Worm (Caenorhabditis elegans) whole organism, young adult: ENCODE results near the gene ttn-1.

ENCODE experiments used
- B0035.1 ChIP-seq: sonication (generic microtip); optimal IDR thresholded peaks from 2 replicates; lab custom pipeline; 2016; ENCODE audit warnings: missing genetic modification characterization, mild to moderate bottlenecking, missing compliant biosample characterization, missing genotype, missing genetic modification reagents
- B0336.3 ChIP-seq: fragments of 200-800 bp; sonication (Bioruptor generic); IDR thresholded peaks from 2 replicates; pipeline ENCODE4 v1.3.6; 2022; ENCODE audit warnings: missing genetic modification characterization, missing compliant biosample characterization
- F22D6.2 ChIP-seq: sonication (generic microtip); optimal IDR thresholded peaks from 2 replicates; lab custom pipeline; 2016; ENCODE audit warnings: mild to moderate bottlenecking, missing genetic modification characterization, missing compliant biosample characterization
- F37B4.10 ChIP-seq: fragments of 200-800 bp; sonication (Bioruptor generic); IDR thresholded peaks from 2 replicates; pipeline ENCODE4 v1.3.6; 2022; ENCODE audit warnings: missing genetic modification characterization, missing compliant biosample characterization
- F39B2.1 ChIP-seq: fragments of 200-800 bp; sonication (Bioruptor generic); IDR thresholded peaks from 2 replicates; pipeline ENCODE4 v1.3.6; 2022; ENCODE audit warnings: missing genetic modification reagents, missing genetic modification characterization, missing compliant biosample characterization
- F49E8.2 ChIP-seq: sonication (generic microtip); optimal IDR thresholded peaks from 3 replicates; lab custom pipeline; 2017; ENCODE audit warnings: missing genetic modification characterization, mild to moderate bottlenecking, missing compliant biosample characterization, antibody characterized with exemption, moderate library complexity; ENCODE audit not compliant: insufficient read depth
- F52B5.7 ChIP-seq: sonication (generic microtip); optimal IDR thresholded peaks from 2 replicates; lab custom pipeline; 2016; ENCODE audit warnings: mild to moderate bottlenecking, missing genetic modification characterization, missing compliant biosample characterization
- Y53G8AR.9 ChIP-seq: fragments of 200-800 bp; sonication (Bioruptor generic); conservative IDR thresholded peaks from 2 replicates; pipeline ENCODE4 v1.3.6; 2022; ENCODE audit warnings: missing genetic modification reagents, missing genetic modification characterization, missing compliant biosample characterization
- Y95B8A.8 ChIP-seq: fragments of 200-800 bp; sonication (Bioruptor generic); IDR thresholded peaks from 2 replicates; pipeline ENCODE4 v1.3.6; 2022; ENCODE audit warnings: missing genetic modification reagents, missing genetic modification characterization, missing compliant biosample characterization
- aptf-2 ChIP-seq: fragments of 200-800 bp; sonication (Bioruptor generic); conservative IDR thresholded peaks from 2 replicates; pipeline ENCODE4 v1.3.6; 2022; ENCODE audit warnings: missing genetic modification reagents, missing genetic modification characterization, missing compliant biosample characterization
- aptf-3 ChIP-seq: fragments of 200-800 bp; sonication (Bioruptor generic); IDR thresholded peaks from 2 replicates; pipeline ENCODE4 v1.3.6; 2022; ENCODE audit warnings: missing genetic modification characterization, missing compliant biosample characterization
- atf-7 ChIP-seq: sonication (generic microtip); optimal IDR thresholded peaks from 2 replicates; lab custom pipeline; 2017; ENCODE audit warnings: mild to moderate bottlenecking, missing genetic modification characterization, missing compliant biosample characterization
- attf-6 ChIP-seq: fragments of 200-800 bp; sonication (Bioruptor generic); IDR thresholded peaks from 2 replicates; pipeline ENCODE4 v1.3.6; 2022; ENCODE audit warnings: missing genetic modification reagents, missing genetic modification characterization, missing compliant biosample characterization
- cebp-2 ChIP-seq: fragments of 200-800 bp; sonication (Bioruptor generic); IDR thresholded peaks from 2 replicates; pipeline ENCODE4 v1.3.6; 2022; ENCODE audit warnings: missing genetic modification characterization, missing compliant biosample characterization
- ceh-40 ChIP-seq: fragments of 200-800 bp; sonication (Bioruptor generic); IDR thresholded peaks from 2 replicates; pipeline ENCODE4 v1.3.6; 2022; ENCODE audit warnings: missing genetic modification characterization, missing compliant biosample characterization
- ceh-58 ChIP-seq: fragments of 200-800 bp; sonication (Bioruptor generic); IDR thresholded peaks from 2 replicates; pipeline ENCODE4 v1.3.6; 2022; ENCODE audit warnings: missing genetic modification characterization, missing compliant biosample characterization
- dpff-1 ChIP-seq: sonication (generic microtip); optimal IDR thresholded peaks from 2 replicates; lab custom pipeline; 2017; ENCODE audit warnings: mild to moderate bottlenecking, missing genetic modification characterization, missing compliant biosample characterization
- egl-44 ChIP-seq: fragments of 200-800 bp; sonication (Bioruptor generic); IDR thresholded peaks from 2 replicates; pipeline ENCODE4 v1.3.6; 2022; ENCODE audit warnings: missing genetic modification reagents, missing genetic modification characterization, missing compliant biosample characterization
- ets-4 ChIP-seq: fragments of 200-800 bp; sonication (Bioruptor generic); optimal IDR thresholded peaks from 2 replicates; lab custom pipeline; 2018; ENCODE audit warnings: mild to moderate bottlenecking, missing genetic modification characterization, missing compliant biosample characterization
- hmg-20 ChIP-seq: fragments of 200-800 bp; sonication (Bioruptor generic); IDR thresholded peaks from 2 replicates; pipeline ENCODE4 v1.3.6; 2022; ENCODE audit warnings: missing genetic modification reagents, missing genetic modification characterization, missing compliant biosample characterization
- lag-1 ChIP-seq: fragments of 200-800 bp; sonication (Bioruptor generic); IDR thresholded peaks from 2 replicates; pipeline ENCODE4 v1.3.6; 2022; ENCODE audit warnings: missing genetic modification reagents, missing genetic modification characterization, missing compliant biosample characterization
- let-526 ChIP-seq: fragments of 200-800 bp; sonication (Bioruptor generic); IDR thresholded peaks from 2 replicates; pipeline ENCODE4 v1.3.6; 2022; ENCODE audit warnings: missing genetic modification reagents, missing genetic modification characterization, missing compliant biosample characterization
- lin-35 ChIP-seq, 3 experiments: fragments of 150-350 bp in 2 of 3; sonication (generic microtip) in 1 of 3; optimal IDR thresholded peaks; 2 replicates each; lab custom pipeline; 2014 to 2018; ENCODE audit warnings: missing biosample characterization in 3 of 3, missing genetic modification characterization in 3 of 3, missing genetic modification reagents in 3 of 3
- mcd-1 ChIP-seq: fragments of 200-800 bp; sonication (Bioruptor generic); IDR thresholded peaks from 2 replicates; pipeline ENCODE4 v1.3.6; 2022; ENCODE audit warnings: missing genetic modification reagents, missing genetic modification characterization, missing compliant biosample characterization
- mes-4 ChIP-seq: sonication (generic microtip); optimal IDR thresholded peaks from 2 replicates; lab custom pipeline; 2016; ENCODE audit warnings: missing genotype, missing genetic modification characterization, missing compliant biosample characterization
- nfya-2 ChIP-seq: fragments of 200-800 bp; sonication (Bioruptor generic); IDR thresholded peaks from 2 replicates; pipeline ENCODE4 v1.3.6; 2022; ENCODE audit warnings: missing genetic modification reagents, missing genetic modification characterization, missing compliant biosample characterization
- nfyb-1 ChIP-seq: fragments of 200-800 bp; sonication (Bioruptor generic); IDR thresholded peaks from 2 replicates; pipeline ENCODE4 v1.3.6; 2022; ENCODE audit warnings: missing genetic modification reagents, missing genetic modification characterization, missing compliant biosample characterization
- rcor-1 ChIP-seq: fragments of 200-800 bp; sonication (Bioruptor generic); IDR thresholded peaks from 2 replicates; pipeline ENCODE4 v1.3.6; 2022; ENCODE audit warnings: missing genetic modification reagents, missing genetic modification characterization, missing compliant biosample characterization
- rpc-1 ChIP-seq, 2 experiments: fragments of 150-350 bp in 1 of 2; sonication (generic microtip) in 1 of 2; optimal IDR thresholded peaks; 2 replicates each; lab custom pipeline; 2014 to 2018; ENCODE audit warnings: missing biosample characterization in 1 of 2, missing genetic modification characterization in 1 of 2, missing genetic modification reagents in 1 of 2, missing genotype in 1 of 2
- sea-2 ChIP-seq: fragments of 200-800 bp; sonication (Bioruptor generic); IDR thresholded peaks from 2 replicates; pipeline ENCODE4 v1.3.6; 2022; ENCODE audit warnings: missing genetic modification characterization, missing compliant biosample characterization
- snpc-3.4 ChIP-seq: sonication (generic microtip); optimal IDR thresholded peaks from 2 replicates; lab custom pipeline; 2017; ENCODE audit warnings: missing genetic modification characterization, mild to moderate bottlenecking, missing compliant biosample characterization, antibody characterized with exemption, moderate library complexity, missing genotype, missing genetic modification reagents
- snpc-4 ChIP-seq, 5 experiments: fragments of 150-350 bp in 1 of 5; sonication (generic microtip) in 4 of 5; optimal IDR thresholded peaks; 2 replicates each; lab custom pipeline; 2014 to 2018; ENCODE audit warnings: missing genetic modification characterization in 5 of 5, missing biosample characterization in 3 of 5, antibody characterized with exemption in 2 of 5, mild to moderate bottlenecking in 2 of 5, missing compliant biosample characterization in 2 of 5, missing genotype in 2 of 5, moderate library complexity in 2 of 5, missing genetic modification reagents in 1 of 5
- sptf-2 ChIP-seq: fragments of 200-800 bp; sonication (Bioruptor generic); optimal IDR thresholded peaks from 2 replicates; lab custom pipeline; 2018; ENCODE audit warnings: mild to moderate bottlenecking, missing genetic modification characterization, missing compliant biosample characterization
- tbx-9 ChIP-seq: sonication (generic microtip); optimal IDR thresholded peaks from 2 replicates; lab custom pipeline; 2016; ENCODE audit warnings: borderline replicate concordance, missing genetic modification characterization, inconsistent platforms, missing compliant biosample characterization
- tlf-1 ChIP-seq: fragments of 200-800 bp; sonication (Bioruptor generic); optimal IDR thresholded peaks from 2 replicates; lab custom pipeline; 2018; ENCODE audit warnings: mild to moderate bottlenecking, missing genetic modification characterization, missing compliant biosample characterization
- xnd-1 ChIP-seq: sonication (generic microtip); optimal IDR thresholded peaks from 2 replicates; lab custom pipeline; 2016; ENCODE audit warnings: missing genotype, missing genetic modification reagents, missing genetic modification characterization, missing compliant biosample characterization
- ztf-6 ChIP-seq: fragments of 200-800 bp; sonication (Bioruptor generic); IDR thresholded peaks from 2 replicates; pipeline ENCODE4 v1.3.6; 2022; ENCODE audit warnings: missing genetic modification reagents, missing genetic modification characterization, missing compliant biosample characterization

Gene ttn-1

ce11 chrV:6224494-6224959 is 22.1 kb upstream of the ttn-1 start (continued):
- TF ChIP-seq snpc-4 (GFP tag; optimal IDR thresholded peaks at IDR 0.05; lab: Kevin White, UChicago) (peak; percentile 9), snpc-4 (tag; optimal IDR thresholded peaks at IDR 0.05; lab: Kevin White, UChicago) (peak in 3 of 4 experiments; percentile 68 to 79 (median 74)), rcor-1 (peak; percentile 74), attf-6 (GFP tag; lab: Robert Waterston, UW) (no peak), dpff-1 (tag; lab: Kevin White, UChicago) (no peak), sea-2 (GFP tag; lab: Robert Waterston, UW) (peak; percentile 81; the same call in 1 of the 2 replicates)
- TF ChIP-seq, all 124 proteins: peak for 63

ce11 chrV:6224019-6224335 is 21.5 kb upstream of the ttn-1 start:
- TF ChIP-seq cebp-2 = 0 out of 2 replicates have a peak, but pooled peaks have one; percentile 6
- TF ChIP-seq snpc-3.4 (tag; lab: Kevin White, UChicago) = no peak
- no peak for TF ChIP-seq rpc-1 (optimal IDR thresholded peaks at IDR 0.05; lab: Kevin White, UChicago)
- TF ChIP-seq rpc-1 (tag; optimal IDR thresholded peaks at IDR 0.05; lab: Kevin White, UChicago) = no peak
- no peak for TF ChIP-seq F49E8.2 (tag; lab: Kevin White, UChicago)
- no peak for TF ChIP-seq sptf-2
- no peak for TF ChIP-seq let-526 (GFP tag; lab: Robert Waterston, UW)
- TF ChIP-seq ztf-6 (GFP tag; lab: Robert Waterston, UW) = no peak
- TF ChIP-seq aptf-3 = no peak
- peak; percentile 20 for TF ChIP-seq F52B5.7
- no peak for TF ChIP-seq lin-35 (GFP tag; optimal IDR thresholded peaks at IDR 0.05; lab: Kevin White, UChicago)
- TF ChIP-seq egl-44 (GFP tag; lab: Robert Waterston, UW) = no peak
- TF ChIP-seq atf-7 (tag; lab: Kevin White, UChicago) = no peak
- TF ChIP-seq F37B4.10 (GFP tag; lab: Robert Waterston, UW) = 0 out of 2 replicates have a peak, but pooled peaks have one; percentile 40
- TF ChIP-seq mes-4 (tag; lab: Kevin White, UChicago) = no peak
- TF ChIP-seq ceh-58 (GFP tag; lab: Robert Waterston, UW) = peak; percentile 45; the same call in 1 of the 2 replicates
- TF ChIP-seq aptf-2 (GFP tag; lab: Robert Waterston, UW) = no peak
- 0 out of 2 replicates have a peak, but pooled peaks have one; percentile 3 for TF ChIP-seq nfya-2
- no peak for TF ChIP-seq tbx-9 (tag; lab: Kevin White, UChicago)
- TF ChIP-seq Y95B8A.8 (GFP tag; lab: Robert Waterston, UW) = no peak
- peak; percentile 23; the same call in 1 of the 2 replicates for TF ChIP-seq Y53G8AR.9
- TF ChIP-seq ets-4 (GFP tag; lab: Kevin White, UChicago) = peak; percentile 76
- no peak for TF ChIP-seq hmg-20 (GFP tag; lab: Robert Waterston, UW)
- no peak for TF ChIP-seq B0035.1 (tag; lab: Kevin White, UChicago)
- no peak for TF ChIP-seq xnd-1 (tag; lab: Kevin White, UChicago)
- TF ChIP-seq mcd-1 (GFP tag; lab: Robert Waterston, UW) = peak; percentile 4; the same call in 1 of the 2 replicates
- no peak for TF ChIP-seq tlf-1 (GFP tag; lab: Kevin White, UChicago)
- TF ChIP-seq B0336.3 (GFP tag; lab: Robert Waterston, UW) = no peak
- TF ChIP-seq F39B2.1 (GFP tag; lab: Robert Waterston, UW) = 0 out of 2 replicates have a peak, but pooled peaks have one; percentile 16
- 0 out of 2 replicates have a peak, but pooled peaks have one; percentile 13 for TF ChIP-seq lag-1 (GFP tag; lab: Robert Waterston, UW)
- TF ChIP-seq snpc-4 (GFP tag; optimal IDR thresholded peaks at IDR 0.05; lab: Kevin White, UChicago) = no peak
- no peak for TF ChIP-seq snpc-4 (tag; optimal IDR thresholded peaks at IDR 0.05; lab: Kevin White, UChicago)
- no peak for TF ChIP-seq nfyb-1 (GFP tag; lab: Robert Waterston, UW)
- no peak for TF ChIP-seq ceh-40
- TF ChIP-seq F22D6.2 (tag; lab: Kevin White, UChicago) = no peak
- TF ChIP-seq, all 124 proteins: peak for 10
